Worm (Caenorhabditis elegans): ENCODE measurements around the gene acc-2.

DNA sequence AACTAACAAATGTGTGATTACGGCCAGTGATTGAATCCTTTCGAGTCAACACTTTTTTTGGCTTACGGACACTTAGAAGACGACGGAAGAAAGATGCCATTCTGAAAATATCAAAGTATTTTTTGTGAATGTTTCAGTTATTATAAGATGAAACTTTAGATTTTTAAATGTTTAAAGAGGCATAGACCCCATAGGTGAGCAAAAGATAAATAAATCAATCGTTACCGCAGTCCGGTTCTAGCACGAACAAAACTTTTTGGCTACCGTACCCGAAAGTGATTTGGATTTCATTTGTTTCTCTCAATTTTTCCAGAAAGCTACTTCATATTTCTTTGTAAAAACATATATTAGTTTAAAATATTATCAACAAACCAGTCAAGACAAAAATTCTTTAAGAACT, 20.5 kb downstream of the acc-2 start, which contains the start of gene C53D6.7:
- TF ChIP-seq fkh-10 (GFP tag; optimal IDR thresholded peaks at IDR 0.05) (no peak), isw-1 (GFP tag; IDR thresholded peaks at IDR 0.05) (no peak), ama-1 (optimal IDR thresholded peaks at IDR 0.05) (no peak), dpl-1 (GFP tag; optimal IDR thresholded peaks at IDR 0.05) (no peak), fos-1 (tag; optimal IDR thresholded peaks at IDR 0.05) (no peak), ces-1 (GFP tag; optimal IDR thresholded peaks at IDR 0.05) (no peak), dsc-1 (tag; optimal IDR thresholded peaks at IDR 0.05) (no peak), mdl-1 (tag; optimal IDR thresholded peaks at IDR 0.05) (no peak), elt-2 (tag; optimal IDR thresholded peaks at IDR 0.05) (no peak), tlp-1 (tag; optimal IDR thresholded peaks at IDR 0.05) (no peak), ceh-82 (tag; optimal IDR thresholded peaks at IDR 0.05) (no peak)

Data from whole organism, L1 larva.